Fruit fly (Drosophila melanogaster) whole organism, pupa: ENCODE measurements around the gene PK2-R2.

Experiments used
- CG10348 ChIP-seq: fragments of 200-800 bp; sonication (Bioruptor generic); IDR thresholded peaks from 2 replicates; pipeline ENCODE4 v1.3.6; 2022; ENCODE audit warnings: missing biosample characterization, missing genetic modification characterization
- CG12605 ChIP-seq: fragments of 200-800 bp; sonication (Bioruptor generic); IDR thresholded peaks from 2 replicates; pipeline ENCODE4 v1.3.6; 2022; ENCODE audit warnings: missing biosample characterization, missing genetic modification characterization
- CG13204 ChIP-seq: fragments of 200-800 bp; sonication (Bioruptor generic); optimal IDR thresholded peaks from 2 replicates; lab custom pipeline; 2018; ENCODE audit warnings: missing biosample characterization, mild to moderate bottlenecking, missing genetic modification characterization, moderate library complexity
- CG14655 ChIP-seq: fragments of 200-800 bp; sonication (Bioruptor generic); optimal IDR thresholded peaks from 3 replicates; lab custom pipeline; 2017; ENCODE audit warnings: mild to moderate bottlenecking, missing biosample characterization, missing genetic modification reagents, missing genetic modification characterization
- CG15710 ChIP-seq: fragments of 200-800 bp; sonication (Bioruptor generic); optimal IDR thresholded peaks from 2 replicates; lab custom pipeline; 2018; ENCODE audit warnings: missing biosample characterization, mild to moderate bottlenecking, missing genetic modification characterization, moderate library complexity
- CG17806 ChIP-seq: fragments of 200-800 bp; sonication (Bioruptor generic); optimal IDR thresholded peaks from 2 replicates; lab custom pipeline; 2018; ENCODE audit warnings: missing biosample characterization, mild to moderate bottlenecking, missing genetic modification characterization, moderate library complexity
- CG32121 ChIP-seq: fragments of 200-800 bp; sonication (Bioruptor generic); IDR thresholded peaks from 2 replicates; pipeline ENCODE4 v1.3.6; 2022; ENCODE audit warnings: missing biosample characterization, missing genetic modification characterization
- CG34367 ChIP-seq: fragments of 200-800 bp; sonication (Bioruptor generic); optimal IDR thresholded peaks from 2 replicates; lab custom pipeline; 2018; ENCODE audit warnings: missing biosample characterization, mild to moderate bottlenecking, missing genetic modification characterization
- CG4496 ChIP-seq: fragments of 200-800 bp; sonication (Bioruptor generic); IDR thresholded peaks from 3 replicates; pipeline ENCODE4 v1.3.6; 2022; ENCODE audit warnings: missing biosample characterization, missing genetic modification characterization
- CG8159 ChIP-seq: fragments of 200-800 bp; sonication (Bioruptor generic); optimal IDR thresholded peaks from 3 replicates; lab custom pipeline; 2018; ENCODE audit warnings: missing biosample characterization, mild to moderate bottlenecking, missing genetic modification characterization, moderate library complexity
- CG8301 ChIP-seq: fragments of 200-800 bp; sonication (Bioruptor generic); optimal IDR thresholded peaks from 2 replicates; lab custom pipeline; 2018; ENCODE audit warnings: missing biosample characterization, mild to moderate bottlenecking, missing genetic modification characterization
- CG9948 ChIP-seq: fragments of 200-800 bp; sonication (Bioruptor generic); optimal IDR thresholded peaks from 2 replicates; lab custom pipeline; 2018; ENCODE audit warnings: missing biosample characterization, mild to moderate bottlenecking, missing genetic modification characterization, moderate library complexity
- D1 ChIP-seq: fragments of 200-800 bp; sonication (Bioruptor generic); optimal IDR thresholded peaks from 2 replicates; lab custom pipeline; 2018; ENCODE audit warnings: missing biosample characterization, mild to moderate bottlenecking, missing genetic modification characterization, moderate library complexity
- EcR ChIP-seq: fragments of 200-800 bp; sonication (Bioruptor generic); optimal IDR thresholded peaks from 3 replicates; lab custom pipeline; 2019; ENCODE audit warnings: missing biosample characterization, missing genetic modification characterization, mild to moderate bottlenecking, moderate library complexity, missing genetic modification reagents
- Ets98B ChIP-seq: fragments of 200-800 bp; sonication (Bioruptor generic); IDR thresholded peaks from 2 replicates; pipeline ENCODE4 v1.3.6; 2022; ENCODE audit warnings: missing biosample characterization, missing genetic modification characterization
- Pif1A ChIP-seq: fragments of 200-800 bp; sonication (Bioruptor generic); optimal IDR thresholded peaks from 3 replicates; lab custom pipeline; 2016; ENCODE audit warnings: missing biosample characterization, missing genetic modification characterization
- Pif1B ChIP-seq: fragments of 200-800 bp; sonication (Bioruptor generic); optimal IDR thresholded peaks from 3 replicates; lab custom pipeline; 2016; ENCODE audit warnings: missing biosample characterization, missing genetic modification characterization
- Snoo ChIP-seq: fragments of 200-800 bp; sonication (Bioruptor generic); optimal IDR thresholded peaks from 3 replicates; lab custom pipeline; 2017; ENCODE audit warnings: missing biosample characterization, mild to moderate bottlenecking, missing genetic modification characterization, inconsistent platforms
- fd96Ca ChIP-seq: fragments of 200-800 bp; sonication (Bioruptor generic); IDR thresholded peaks from 3 replicates; pipeline ENCODE4 v1.3.6; 2022; ENCODE audit warnings: missing biosample characterization, missing genetic modification characterization
- gl ChIP-seq: fragments of 200-800 bp; sonication (Bioruptor generic); optimal IDR thresholded peaks from 2 replicates; lab custom pipeline; 2018; ENCODE audit warnings: missing biosample characterization, mild to moderate bottlenecking, missing genetic modification characterization
- rn ChIP-seq: fragments of 200-800 bp; sonication (Bioruptor generic); IDR thresholded peaks from 2 replicates; pipeline ENCODE4 v1.3.6; 2022; ENCODE audit warnings: missing biosample characterization, missing genetic modification characterization

Gene PK2-R2

dm6 chr3R:13353373-13353772, 19.4 kb upstream of the PK2-R2 start, which contains the start of gene mthl12:
Gene mthl12, plus strand, starts transcription at chr3R:13353673.
- no peak for TF ChIP-seq Snoo
- TF ChIP-seq rn (GFP tag; lab: Robert Waterston, UW), result no peak
- no peak for TF ChIP-seq Ets98B (GFP tag; lab: Robert Waterston, UW)
- no peak for TF ChIP-seq CG9948 (tag; lab: Kevin White, UChicago)
- no peak for TF ChIP-seq D1
- no peak for TF ChIP-seq Pif1A (GFP tag; lab: Kevin White, UChicago)
- TF ChIP-seq CG32121 (GFP tag; lab: Robert Waterston, UW), result no peak
- TF ChIP-seq CG8159, result no peak
- TF ChIP-seq fd96Ca, result no peak
- TF ChIP-seq CG34367 (tag; lab: Kevin White, UChicago), result no peak
- TF ChIP-seq CG15710 (tag; lab: Kevin White, UChicago), result no peak
- TF ChIP-seq CG12605 (GFP tag; lab: Robert Waterston, UW), result no peak
- no peak for TF ChIP-seq CG17806 (tag; lab: Kevin White, UChicago)
- no peak for TF ChIP-seq CG8301 (tag; lab: Kevin White, UChicago)

DNA sequence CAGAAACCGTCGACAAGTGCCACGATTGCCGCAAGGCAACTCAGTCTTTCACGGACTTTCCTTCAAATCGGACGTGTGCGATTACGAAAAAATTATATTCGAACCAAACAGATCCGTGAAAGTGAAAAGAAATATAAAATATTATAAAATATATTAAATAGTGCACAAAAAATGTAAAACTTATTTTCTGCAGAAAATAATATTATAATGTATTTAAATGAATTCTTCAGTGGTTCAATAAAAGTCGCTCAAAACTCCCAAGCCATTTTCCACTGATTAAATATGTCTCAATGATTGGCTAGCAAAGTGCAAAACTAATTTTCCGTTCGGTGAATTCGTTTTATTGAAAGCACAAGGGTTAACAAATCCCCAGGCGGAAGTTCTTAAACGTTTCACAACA, 4.1 kb upstream of the PK2-R2 start, which contains the start of gene PK2-R1:
Gene PK2-R1, plus strand, starts transcription at position 301 of the 400 bp plus-strand sequence.
- TF ChIP-seq CG15710 (tag; lab: Kevin White, UChicago), result no peak
- no peak for TF ChIP-seq Ets98B (GFP tag; lab: Robert Waterston, UW)
- no peak for TF ChIP-seq D1
- TF ChIP-seq fd96Ca, result no peak
- no peak for TF ChIP-seq Pif1A (GFP tag; lab: Kevin White, UChicago)
- no peak for TF ChIP-seq CG17806 (tag; lab: Kevin White, UChicago)
- TF ChIP-seq rn (GFP tag; lab: Robert Waterston, UW), result no peak
- no peak for TF ChIP-seq CG8159
- TF ChIP-seq CG12605 (GFP tag; lab: Robert Waterston, UW), result no peak
- no peak for TF ChIP-seq gl
- no peak for TF ChIP-seq CG4496 (GFP tag; lab: Robert Waterston, UW)
- no peak for TF ChIP-seq CG13204
- TF ChIP-seq CG14655 (GFP tag; lab: Kevin White, UChicago), result no peak
- TF ChIP-seq EcR (GFP tag; lab: Kevin White, UChicago), result no peak
- no peak for TF ChIP-seq CG9948 (tag; lab: Kevin White, UChicago)
- no peak for TF ChIP-seq Pif1B
- TF ChIP-seq CG32121 (GFP tag; lab: Robert Waterston, UW), result no peak
- no peak for TF ChIP-seq CG8301 (tag; lab: Kevin White, UChicago)
- TF ChIP-seq Snoo, result no peak
- no peak for TF ChIP-seq CG10348 (GFP tag; lab: Robert Waterston, UW)

DNA sequence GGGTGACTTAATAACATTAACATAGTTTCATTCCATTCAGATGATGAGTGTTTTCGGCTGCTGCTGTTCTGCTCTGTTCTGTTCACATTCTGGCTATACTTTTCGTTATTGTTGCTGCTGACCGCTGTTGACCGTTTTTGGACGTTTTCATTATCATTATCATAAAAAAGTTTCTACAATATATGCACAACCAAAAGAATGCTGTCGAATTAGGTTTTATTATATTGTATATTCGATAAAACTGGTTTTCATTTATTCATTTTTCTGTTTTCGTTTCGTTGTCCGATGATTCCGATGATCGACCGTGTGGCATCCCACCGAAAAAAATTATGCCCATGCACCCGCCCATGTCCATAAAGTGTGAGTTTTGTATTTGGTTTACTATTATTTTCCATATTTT, 935 bp downstream of the PK2-R2 start:
- TF ChIP-seq Pif1B (no peak), EcR (GFP tag; lab: Kevin White, UChicago) (no peak), CG17806 (tag; lab: Kevin White, UChicago) (no peak), Ets98B (GFP tag; lab: Robert Waterston, UW) (no peak), CG13204 (no peak), fd96Ca (no peak), CG32121 (GFP tag; lab: Robert Waterston, UW) (no peak), CG8159 (no peak), CG12605 (GFP tag; lab: Robert Waterston, UW) (no peak), rn (GFP tag; lab: Robert Waterston, UW) (no peak), CG10348 (GFP tag; lab: Robert Waterston, UW) (no peak), Pif1A (GFP tag; lab: Kevin White, UChicago) (no peak), D1 (no peak)
- TF ChIP-seq, all 21 proteins: peak for 0

DNA sequence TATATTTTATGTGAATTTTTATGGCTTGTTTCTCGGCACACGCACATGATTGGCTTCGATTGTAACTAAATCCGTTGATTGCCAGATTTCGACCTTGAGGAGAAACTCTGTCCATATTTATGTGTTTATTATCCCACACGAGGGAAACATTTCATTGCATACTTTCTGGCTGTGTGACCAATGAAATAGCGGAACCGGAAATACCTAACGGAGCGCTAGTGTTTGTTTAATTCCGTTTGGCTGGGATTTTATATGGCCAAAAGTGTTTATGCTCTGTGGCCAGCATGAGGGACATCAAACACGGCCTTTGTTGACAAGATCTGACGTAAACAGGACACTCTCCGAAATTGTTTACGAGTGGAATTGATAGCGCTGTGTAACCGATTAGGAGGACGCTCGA, 14.1 kb downstream of the PK2-R2 start:
- peak; percentile 76; the same call in 2 of the 3 replicates for TF ChIP-seq CG4496 (GFP tag; lab: Robert Waterston, UW)
- no peak for TF ChIP-seq D1
- peak; percentile 20 for TF ChIP-seq Pif1A (GFP tag; lab: Kevin White, UChicago)
- no peak for TF ChIP-seq CG32121 (GFP tag; lab: Robert Waterston, UW)
- TF ChIP-seq rn (GFP tag; lab: Robert Waterston, UW), result no peak

DNA sequence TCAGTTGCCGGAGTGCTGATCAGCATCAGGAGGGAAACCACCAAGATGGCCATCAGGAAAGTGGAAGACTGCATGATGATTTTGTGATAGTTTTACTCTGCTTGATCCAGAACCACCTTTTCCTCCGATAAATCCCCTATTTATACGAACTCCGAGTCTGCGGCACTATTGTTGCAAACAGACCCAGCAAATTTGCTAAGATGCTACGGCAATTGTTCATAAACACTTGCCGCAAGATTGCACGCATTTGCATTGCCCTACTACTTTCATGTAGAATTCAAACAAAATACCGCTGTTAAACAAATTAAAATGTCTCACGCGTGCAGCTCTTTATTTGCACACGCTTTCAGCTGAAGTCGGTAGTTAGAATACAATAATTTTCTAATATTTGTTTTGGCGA, 14.8 kb downstream of the PK2-R2 start, which contains the start of gene CG45080:
Gene CG45080, minus strand, starts transcription at position 101 of the 400 bp plus-strand sequence.
- TF ChIP-seq CG12605 (GFP tag; lab: Robert Waterston, UW), result no peak
- no peak for TF ChIP-seq CG17806 (tag; lab: Kevin White, UChicago)
- no peak for TF ChIP-seq CG8159
- TF ChIP-seq CG15710 (tag; lab: Kevin White, UChicago), result no peak
- TF ChIP-seq D1, result no peak
- no peak for TF ChIP-seq Ets98B (GFP tag; lab: Robert Waterston, UW)
- TF ChIP-seq CG34367 (tag; lab: Kevin White, UChicago), result no peak

- TF ChIP-seq CG15710 (tag; lab: Kevin White, UChicago) (no peak), CG14655 (GFP tag; lab: Kevin White, UChicago) (no peak), Ets98B (GFP tag; lab: Robert Waterston, UW) (no peak), Pif1A (GFP tag; lab: Kevin White, UChicago) (no peak), CG32121 (GFP tag; lab: Robert Waterston, UW) (no peak), CG17806 (tag; lab: Kevin White, UChicago) (no peak), CG4496 (GFP tag; lab: Robert Waterston, UW) (no peak), CG8159 (no peak), Snoo (no peak), fd96Ca (no peak), Pif1B (no peak), rn (GFP tag; lab: Robert Waterston, UW) (no peak), D1 (no peak), CG13204 (no peak), CG12605 (GFP tag; lab: Robert Waterston, UW) (no peak), CG9948 (tag; lab: Kevin White, UChicago) (no peak), CG34367 (tag; lab: Kevin White, UChicago) (no peak), gl (no peak), CG10348 (GFP tag; lab: Robert Waterston, UW) (no peak), CG8301 (tag; lab: Kevin White, UChicago) (no peak)
These were observed 20.9 kb downstream of the PK2-R2 start, which contains the start of gene CG44142 for dm6 chr3R:13313088-13313487. Gene CG44142, minus strand, starts transcription at chr3R:13313188.
